Worm (Caenorhabditis elegans): ENCODE results near the gene daf-19.

DNA sequence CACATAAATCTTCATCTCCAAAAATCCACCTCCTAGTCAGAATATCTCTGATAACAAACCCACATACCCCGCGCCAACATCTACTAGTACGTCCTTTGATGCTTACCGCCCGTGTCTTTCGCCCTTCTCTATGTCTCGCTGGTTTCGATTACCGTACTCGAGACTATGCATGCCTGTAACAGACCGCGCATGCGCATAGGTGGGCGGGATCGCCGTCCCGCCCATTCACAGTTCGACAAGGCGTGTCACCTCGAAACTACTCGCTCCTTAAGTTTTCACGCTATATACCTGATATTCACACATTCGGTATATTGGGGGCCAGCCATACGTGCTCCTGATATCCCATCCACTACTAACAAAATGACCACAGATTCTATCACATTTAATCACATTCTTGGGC, 22.7 kb downstream of the daf-19 start, which contains the start of gene pax-3:
- TF ChIP-seq mdl-1 (tag; optimal IDR thresholded peaks at IDR 0.05) (no peak), nhr-77 (tag; optimal IDR thresholded peaks at IDR 0.05) (no peak), ceh-9 (tag; optimal IDR thresholded peaks at IDR 0.05) (no peak), pqm-1 (tag; optimal IDR thresholded peaks at IDR 0.05) (no peak), ama-1 (optimal IDR thresholded peaks at IDR 0.05) (no peak), nhr-237 (tag; optimal IDR thresholded peaks at IDR 0.05) (no peak), lin-15B (tag; optimal IDR thresholded peaks at IDR 0.05) (no peak), nhr-11 (tag; optimal IDR thresholded peaks at IDR 0.05) (no peak), ztf-11 (tag; optimal IDR thresholded peaks at IDR 0.05) (no peak), jun-1 (tag; optimal IDR thresholded peaks at IDR 0.05) (no peak), egl-27 (tag; optimal IDR thresholded peaks at IDR 0.05) (no peak), nhr-12 (tag; optimal IDR thresholded peaks at IDR 0.05) (no peak), ceh-82 (tag; optimal IDR thresholded peaks at IDR 0.05) (no peak), nhr-76 (tag; optimal IDR thresholded peaks at IDR 0.05) (no peak)
